Fruit fly (Drosophila melanogaster) S2 (cell line): ENCODE data around the gene CG5853.

Source experiments
- CG8478 ChIP-seq: fragments of >200 bp; optimal IDR thresholded peaks from 2 replicates; lab custom pipeline; 2018
- CTCF ChIP-seq, 2 experiments: fragments of >200 bp; optimal IDR thresholded peaks; 2 replicates each; lab custom pipeline; 2018

CG5853 gene

DNA sequence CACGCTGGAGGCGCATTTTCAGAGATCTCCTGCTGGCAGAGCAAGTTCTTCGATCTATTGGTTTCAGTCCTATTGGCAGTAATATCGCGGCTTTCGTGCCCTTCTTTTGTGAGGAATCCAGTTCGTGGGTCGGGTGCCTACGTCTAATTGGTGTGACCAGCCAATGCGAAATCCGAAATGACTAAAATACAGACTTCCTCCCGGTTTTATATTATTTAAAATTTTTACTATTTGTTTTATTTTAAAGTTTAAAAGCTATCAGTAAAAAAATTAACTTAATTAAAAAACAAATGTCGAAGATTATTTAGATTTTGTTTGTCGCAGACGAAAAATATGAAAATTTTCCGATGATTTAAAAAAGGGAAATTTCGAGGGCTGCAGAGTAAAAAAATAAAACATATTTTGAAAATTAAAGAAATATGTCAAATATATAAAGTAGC, 16.2 kb upstream of the CG5853 start, which contains the start of gene CG5850:
TSS of gene CG5850 (minus strand) at position 347 of the 440 bp plus-strand sequence.
- TF ChIP-seq CTCF (optimal IDR thresholded peaks at IDR 0.05; lab: Kevin White, UChicago) (no peak), CG8478 (lab: Kevin White, UChicago) (no peak)

DNA sequence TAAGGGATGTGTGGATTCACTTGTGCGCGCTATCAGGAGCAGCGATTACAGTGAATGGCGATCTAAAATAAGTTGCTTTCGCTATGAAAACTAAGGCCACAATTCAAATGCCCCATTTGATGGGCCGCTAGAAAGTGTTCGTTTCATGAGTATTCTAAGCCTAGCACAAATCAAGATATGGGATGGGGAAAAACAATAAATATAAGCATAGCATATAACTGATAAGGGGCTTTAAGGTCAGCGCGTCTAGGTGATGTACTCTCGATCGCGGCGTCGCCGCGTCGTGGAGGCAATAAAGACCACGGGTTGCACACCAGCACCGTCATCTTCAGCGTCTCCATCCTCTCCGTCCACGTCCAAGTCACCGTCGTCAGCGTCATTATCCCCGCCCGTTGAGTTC, 13.3 kb upstream of the CG5853 start:
- no peak for TF ChIP-seq CG8478 (lab: Kevin White, UChicago)
- no peak for TF ChIP-seq CTCF (optimal IDR thresholded peaks at IDR 0.05; lab: Kevin White, UChicago)

DNA sequence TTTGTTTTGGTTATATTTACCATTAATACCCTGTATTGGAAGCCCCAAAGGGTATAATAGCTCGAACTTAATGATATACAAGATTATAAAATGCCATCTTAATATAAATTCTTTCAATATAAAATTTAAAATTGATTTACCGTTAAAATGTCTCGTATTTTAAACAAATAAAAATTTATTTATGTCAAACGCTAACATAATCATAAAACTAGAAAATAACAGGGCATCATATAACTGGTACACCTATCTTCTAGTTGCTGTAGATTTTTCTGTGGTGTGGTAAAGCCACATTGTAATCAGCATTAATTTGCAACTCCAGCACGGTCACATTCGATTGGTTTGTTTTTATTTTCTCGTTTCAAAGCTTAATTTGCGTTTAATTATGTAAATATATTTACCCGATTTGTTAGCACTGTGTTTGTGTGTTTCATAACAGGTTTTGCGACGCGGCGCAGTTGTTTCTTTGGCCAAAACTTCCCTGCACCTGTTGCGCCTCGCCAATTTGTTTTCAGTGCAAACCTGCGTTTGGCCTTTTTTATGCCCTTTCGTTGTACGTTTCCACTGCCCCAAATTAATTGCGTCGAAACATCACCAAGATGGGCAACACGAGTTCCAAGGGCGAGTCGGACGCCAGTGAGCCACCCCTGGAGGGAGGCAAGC, 9.7 kb upstream of the CG5853 start, which contains the start of the genes CG4658 and CG5846:
TSS of gene CG4658 (plus strand) at position 140 of the 660 bp plus-strand sequence.
TSS of gene CG5846 (minus strand) at position 245 of the 660 bp plus-strand sequence.
- TF ChIP-seq CTCF (optimal IDR thresholded peaks at IDR 0.05; lab: Kevin White, UChicago) (no peak), CG8478 (lab: Kevin White, UChicago) (no peak)

DNA sequence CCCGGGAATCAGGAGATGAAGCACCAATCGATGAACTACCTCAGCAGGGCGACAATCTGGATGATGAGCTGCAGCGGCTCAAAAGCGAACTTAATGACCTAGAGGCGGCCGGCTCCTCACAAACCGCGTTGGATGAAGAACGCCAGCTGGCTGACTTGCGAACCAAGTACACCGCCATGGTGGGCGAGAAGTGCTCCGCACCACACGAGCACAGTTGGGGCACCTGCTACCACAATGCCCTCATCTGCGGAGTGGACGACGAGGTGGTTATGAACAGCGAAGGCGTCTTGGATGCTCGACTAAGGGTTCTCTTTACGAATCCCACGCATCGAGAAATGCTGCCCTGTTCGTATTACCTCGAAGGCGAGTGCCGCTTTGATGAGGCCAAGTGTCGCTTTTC, 7.2 kb upstream of the CG5853 start:
- no peak for TF ChIP-seq CTCF (optimal IDR thresholded peaks at IDR 0.05; lab: Kevin White, UChicago)

DNA sequence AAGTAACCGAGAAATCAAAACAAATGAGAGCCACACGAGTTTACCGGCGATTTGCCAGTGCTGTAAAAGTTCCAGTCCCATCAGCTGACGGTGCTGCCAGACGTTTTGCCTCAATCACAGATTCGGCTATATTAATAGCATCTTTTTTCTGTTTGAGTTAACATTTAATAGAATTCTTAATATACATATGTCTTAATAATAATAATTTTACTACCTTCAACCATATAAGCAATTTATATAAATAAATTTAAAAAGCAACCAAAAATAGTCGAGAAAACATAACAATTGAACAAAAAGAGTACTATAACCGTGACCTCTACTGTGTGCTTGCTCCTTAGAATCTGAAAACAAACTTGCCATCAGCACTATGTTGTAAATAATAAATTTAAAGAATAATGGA, 6.7 kb upstream of the CG5853 start, which contains the start of the genes CG13126 and CG4709:
TSS of gene CG13126 (minus strand) at position 63 of the 400 bp plus-strand sequence.
TSS of gene CG4709 (plus strand) at position 207 of the 400 bp plus-strand sequence.
- no peak for TF ChIP-seq CTCF (optimal IDR thresholded peaks at IDR 0.05; lab: Kevin White, UChicago)
- no peak for TF ChIP-seq CG8478 (lab: Kevin White, UChicago)

DNA sequence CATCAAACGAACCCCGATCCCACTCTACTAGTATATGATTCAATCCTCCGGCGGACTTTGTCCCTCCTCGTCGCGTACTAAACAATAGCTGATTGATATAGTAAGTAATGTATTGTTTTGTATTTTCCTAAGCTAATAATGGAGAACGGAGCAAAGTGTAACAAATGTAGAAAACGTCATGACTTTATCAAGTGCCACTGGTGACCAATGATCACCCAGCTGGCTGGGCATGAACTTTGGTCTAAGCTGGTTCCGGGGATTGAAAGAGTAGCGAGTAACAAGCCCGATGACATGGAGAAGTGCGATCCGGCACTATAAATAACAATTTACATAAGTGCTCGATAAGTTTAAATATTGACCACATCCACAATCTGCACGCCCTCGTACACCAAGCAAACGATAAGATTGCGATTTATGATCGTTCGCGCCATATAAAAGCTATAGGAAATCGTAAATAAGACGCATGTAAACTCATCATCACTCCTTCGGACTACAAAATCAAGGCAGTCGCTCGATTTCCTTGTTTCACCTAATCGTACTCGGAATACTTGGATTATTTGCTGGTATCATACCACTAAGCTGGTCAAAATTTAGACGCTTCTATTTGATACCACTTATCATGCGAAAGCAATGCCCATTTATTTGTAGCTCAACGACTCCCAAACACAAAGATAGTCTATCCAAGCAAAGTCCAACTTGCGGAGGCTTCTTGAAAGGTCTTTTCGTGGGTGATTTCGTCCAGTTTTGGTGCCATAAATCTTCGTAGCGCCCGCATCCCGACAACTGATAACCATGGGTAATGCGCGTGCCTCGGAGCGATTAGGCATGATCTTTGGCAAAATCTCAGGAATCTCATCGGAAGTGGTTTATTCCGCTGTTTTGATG, 2.0 kb upstream of the CG5853 start:
- TF ChIP-seq CTCF (optimal IDR thresholded peaks at IDR 0.05; lab: Kevin White, UChicago) (no peak), CG8478 (lab: Kevin White, UChicago) (no peak)

DNA sequence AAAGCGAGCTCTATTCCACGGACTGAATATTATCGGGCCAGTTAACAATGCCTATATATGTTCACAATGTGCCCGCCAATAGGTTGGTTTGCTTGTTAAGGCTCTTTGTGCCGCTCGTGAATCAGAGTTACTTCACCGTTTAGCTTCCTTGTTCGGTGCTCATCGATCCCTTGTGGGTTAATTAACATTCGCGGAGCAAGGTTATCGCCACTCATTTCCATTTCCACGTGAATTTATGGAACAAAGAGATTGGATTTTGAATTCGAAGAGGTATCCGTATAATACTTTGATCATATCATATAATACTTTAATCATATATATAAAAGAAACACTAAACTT, 1.0 kb upstream of the CG5853 start:
- no peak for TF ChIP-seq CTCF (optimal IDR thresholded peaks at IDR 0.05; lab: Kevin White, UChicago)
- TF ChIP-seq CG8478 (lab: Kevin White, UChicago) = no peak

DNA sequence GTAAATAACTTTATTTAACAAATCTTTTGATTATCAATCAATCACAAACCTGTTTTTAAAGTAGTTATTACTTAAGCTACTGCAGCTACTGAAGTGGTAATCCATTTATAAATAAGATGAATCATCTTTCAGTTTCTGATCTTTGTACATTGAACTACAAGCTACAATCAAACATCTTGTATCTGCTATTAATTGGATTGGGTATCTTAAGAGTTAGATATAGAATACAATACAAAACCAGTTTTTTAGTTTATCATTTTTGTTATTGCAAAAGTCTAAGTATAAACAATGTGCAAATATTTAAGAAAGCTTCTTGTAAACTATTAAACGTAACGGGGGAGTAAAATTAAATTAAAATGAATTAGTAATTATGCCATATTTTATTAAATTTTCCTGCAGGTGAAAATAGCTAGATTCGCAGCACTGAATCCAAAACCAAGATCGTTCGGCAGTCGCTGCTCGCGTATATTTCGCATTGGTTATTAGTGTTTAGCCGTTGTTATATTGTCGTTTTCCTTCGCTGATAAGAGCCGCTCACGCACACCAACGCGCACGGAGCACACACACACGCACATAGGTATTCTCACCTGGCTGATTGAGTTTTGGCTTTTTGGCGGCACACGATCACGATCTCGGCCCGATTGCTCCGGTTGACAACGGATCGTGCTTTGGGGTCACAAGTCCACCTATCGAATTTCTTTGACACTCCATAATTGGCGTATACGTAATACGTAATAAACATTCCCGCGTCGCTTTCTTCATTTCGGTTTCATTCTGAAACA, 481 bp upstream of the CG5853 start:
- TF ChIP-seq CTCF (optimal IDR thresholded peaks at IDR 0.05; lab: Kevin White, UChicago) (no peak), CG8478 (lab: Kevin White, UChicago) (no peak)

DNA sequence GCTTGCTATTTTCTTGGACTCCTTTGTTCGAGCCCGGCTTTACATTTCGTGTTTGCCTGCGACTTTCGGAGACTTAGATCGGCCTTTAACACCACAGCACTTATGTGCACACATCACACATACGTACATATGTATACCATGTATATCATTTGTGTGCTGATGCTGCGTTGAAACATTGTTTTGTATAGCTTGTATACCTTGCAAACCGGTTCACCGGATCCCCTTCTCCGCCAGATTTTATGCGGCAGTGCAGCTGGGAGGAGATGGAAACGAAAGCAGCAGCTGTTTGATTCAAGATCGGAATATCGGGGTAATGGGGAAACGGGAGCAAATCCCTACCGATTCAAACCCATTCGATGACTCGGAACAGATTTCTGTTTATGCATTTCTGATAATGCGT, 1.4 kb downstream of the CG5853 start:
- TF ChIP-seq CTCF (optimal IDR thresholded peaks at IDR 0.05; lab: Kevin White, UChicago) (no peak), CG8478 (lab: Kevin White, UChicago) (no peak)

DNA sequence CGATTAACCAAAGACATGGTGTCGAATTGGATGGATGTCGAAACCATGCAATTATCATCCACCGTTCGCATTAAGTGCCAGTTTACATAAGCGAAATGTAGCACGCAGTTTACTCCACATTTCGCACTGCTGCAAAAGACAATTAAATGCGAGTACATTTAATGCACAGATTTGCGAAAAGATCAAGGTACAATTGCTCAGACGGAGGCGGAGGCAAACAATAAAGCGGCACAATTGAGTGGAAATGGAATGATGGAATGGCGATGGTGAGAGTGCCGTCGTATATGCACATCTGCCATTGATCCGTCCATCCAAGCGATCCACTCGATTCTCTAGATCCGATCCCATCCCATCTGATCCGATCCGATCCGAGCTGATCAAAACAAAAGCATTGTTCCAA, 2.4 kb downstream of the CG5853 start:
- TF ChIP-seq CTCF (optimal IDR thresholded peaks at IDR 0.05; lab: Kevin White, UChicago) = no peak
- TF ChIP-seq CG8478 (lab: Kevin White, UChicago) = no peak

DNA sequence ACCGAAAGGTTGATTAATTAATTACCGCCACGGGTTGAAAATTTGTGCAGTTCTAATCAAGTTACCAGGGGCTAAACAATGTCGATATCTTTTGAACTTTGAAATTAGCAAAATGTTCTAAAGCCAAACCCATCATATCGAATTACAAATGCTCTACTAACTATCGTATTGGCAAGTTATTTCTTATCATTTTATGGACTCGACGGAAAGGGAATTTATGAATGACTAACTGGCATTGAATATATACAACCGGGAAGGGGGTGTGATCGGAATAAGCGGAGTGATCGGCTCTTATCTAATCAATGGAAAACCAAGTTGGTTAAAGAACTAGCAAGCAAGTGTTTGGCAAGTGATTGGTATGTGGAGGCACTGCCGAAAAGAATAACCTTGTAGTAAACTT, 3.9 kb downstream of the CG5853 start:
- TF ChIP-seq CG8478 (lab: Kevin White, UChicago) (no peak), CTCF (optimal IDR thresholded peaks at IDR 0.05; lab: Kevin White, UChicago) (no peak)

DNA sequence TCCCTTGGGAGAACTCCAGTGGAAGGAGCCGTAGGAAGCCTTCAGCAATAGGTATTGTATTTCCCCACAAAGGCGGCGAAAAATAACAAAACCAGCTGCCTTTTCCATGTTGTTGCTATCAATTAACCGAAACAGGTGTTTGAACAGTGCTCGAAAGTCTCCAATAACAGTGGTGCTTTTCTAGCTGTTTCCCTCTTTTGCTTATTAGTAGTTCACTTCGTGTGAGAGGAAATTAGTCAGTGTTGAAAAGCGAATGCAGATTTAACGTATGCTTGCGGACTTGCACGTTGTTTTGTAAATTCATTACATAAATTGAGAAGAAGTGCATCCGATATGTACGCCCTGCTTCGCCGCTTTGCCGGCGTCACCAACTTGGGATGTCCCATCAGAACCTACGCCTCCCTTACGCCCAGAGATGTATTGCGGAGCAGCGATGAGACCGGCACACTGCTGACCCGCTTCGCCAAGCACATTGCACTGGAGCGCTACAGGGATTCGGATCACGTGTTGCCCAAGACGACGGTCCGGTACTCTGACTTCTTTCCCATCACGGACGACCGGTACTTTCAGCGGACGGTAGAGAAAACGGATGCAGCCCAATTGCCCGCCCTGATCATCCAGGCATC, 8.7 kb downstream of the CG5853 start, which contains the start of the genes Datp and CG4619:
TSS of gene Datp (minus strand) at position 160 of the 626 bp plus-strand sequence.
TSS of gene CG4619 (plus strand) at position 233 of the 626 bp plus-strand sequence.
- TF ChIP-seq CTCF (optimal IDR thresholded peaks at IDR 0.05; lab: Kevin White, UChicago) (no peak), CG8478 (lab: Kevin White, UChicago) (no peak)

DNA sequence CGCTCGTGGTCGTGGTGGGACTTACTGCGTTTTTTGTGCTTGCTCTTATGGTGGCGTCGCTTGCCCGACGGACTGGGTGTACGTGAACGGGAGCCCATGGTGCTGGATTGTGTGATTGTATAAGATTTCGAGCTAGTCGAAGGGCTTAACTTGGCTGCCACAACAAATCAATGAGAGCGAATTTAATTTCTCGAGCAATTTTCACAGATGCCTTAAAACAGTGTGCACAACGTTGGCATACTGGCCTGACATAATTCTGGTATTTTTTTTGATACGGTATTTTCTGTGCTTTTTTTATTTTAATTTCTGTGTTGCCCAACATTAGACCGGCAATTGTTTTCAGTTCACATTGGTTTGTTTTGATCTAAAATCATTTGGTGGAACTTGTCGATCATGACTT, 9.5 kb downstream of the CG5853 start, which contains the start of gene Arglu1:
TSS of gene Arglu1 (minus strand) at position 227 of the 400 bp plus-strand sequence.
- no peak for TF ChIP-seq CG8478 (lab: Kevin White, UChicago)

DNA sequence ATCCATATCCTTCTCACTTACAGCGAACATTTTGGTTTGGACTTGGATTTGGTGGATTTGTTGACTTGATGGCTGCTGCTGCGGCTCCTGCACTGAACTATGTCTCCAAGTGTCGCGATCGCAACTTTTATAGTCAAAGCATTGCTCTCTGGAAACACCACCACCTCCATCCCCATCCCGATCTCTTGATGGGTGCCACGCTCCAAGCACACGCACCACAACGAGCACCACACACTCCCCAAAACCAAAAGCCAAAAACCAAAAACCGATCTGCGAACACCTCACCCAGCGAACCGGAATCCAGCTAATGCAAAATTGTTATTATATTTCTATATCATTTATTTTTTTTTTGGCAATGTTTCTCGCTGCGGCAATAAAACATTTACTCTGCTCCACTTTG, 14.4 kb downstream of the CG5853 start, which contains the start of gene Cpr30F:
TSS of gene Cpr30F (minus strand) at position 101 of the 400 bp plus-strand sequence.
- TF ChIP-seq CG8478 (lab: Kevin White, UChicago) (no peak), CTCF (optimal IDR thresholded peaks at IDR 0.05; lab: Kevin White, UChicago) (no peak)
